Fruit fly (Drosophila melanogaster) whole organism, adult: ENCODE results near the gene CG32641.

Source experiments
- CG11617 ChIP-seq: fragments of 200-800 bp; sonication (Bioruptor generic); optimal IDR thresholded peaks from 2 replicates; lab custom pipeline; 2017; ENCODE audit warnings: mild to moderate bottlenecking, missing biosample characterization, missing genetic modification reagents, missing genetic modification characterization
- CG12768 ChIP-seq: fragments of 200-800 bp; sonication (Bioruptor generic); optimal IDR thresholded peaks from 2 replicates; lab custom pipeline; 2017; ENCODE audit warnings: missing biosample characterization, missing genetic modification characterization, mild to moderate bottlenecking, moderate library complexity, missing genetic modification reagents
- CG14711 ChIP-seq: fragments of 200-800 bp; sonication (Bioruptor generic); optimal IDR thresholded peaks from 2 replicates; lab custom pipeline; 2018; ENCODE audit warnings: missing biosample characterization, mild to moderate bottlenecking, missing genetic modification characterization, moderate library complexity
- CG1620 ChIP-seq: fragments of 200-800 bp; sonication (Bioruptor generic); optimal IDR thresholded peaks from 2 replicates; lab custom pipeline; 2016; ENCODE audit warnings: missing biosample characterization, missing genetic modification characterization
- CG33017 ChIP-seq: fragments of 200-800 bp; sonication (Bioruptor generic); optimal IDR thresholded peaks from 2 replicates; lab custom pipeline; 2018; ENCODE audit warnings: missing biosample characterization, mild to moderate bottlenecking, missing genetic modification characterization, moderate library complexity
- CG5204 ChIP-seq: fragments of 200-800 bp; sonication (Bioruptor generic); optimal IDR thresholded peaks from 2 replicates; lab custom pipeline; 2016; ENCODE audit warnings: missing biosample characterization, missing genetic modification characterization
- CG7045 ChIP-seq: fragments of 200-800 bp; sonication (Bioruptor generic); optimal IDR thresholded peaks from 2 replicates; lab custom pipeline; 2017; ENCODE audit warnings: missing biosample characterization, mild to moderate bottlenecking, missing genetic modification characterization
- CG7101 ChIP-seq: fragments of 200-800 bp; sonication (Bioruptor generic); optimal IDR thresholded peaks from 2 replicates; lab custom pipeline; 2018; ENCODE audit warnings: missing biosample characterization, mild to moderate bottlenecking, missing genetic modification characterization, moderate library complexity
- Clk ChIP-seq: fragments of 200-800 bp; sonication (Bioruptor generic); optimal IDR thresholded peaks from 2 replicates; lab custom pipeline; 2017; ENCODE audit warnings: missing biosample characterization, missing genetic modification characterization
- Crg-1 ChIP-seq: fragments of 200-800 bp; sonication (Bioruptor generic); optimal IDR thresholded peaks from 2 replicates; lab custom pipeline; 2016; ENCODE audit warnings: missing biosample characterization, missing genetic modification characterization
- Hr96 ChIP-seq: fragments of 200-800 bp; sonication (Bioruptor generic); optimal IDR thresholded peaks from 2 replicates; lab custom pipeline; 2016; ENCODE audit warnings: missing biosample characterization, missing genetic modification characterization
- Mnt ChIP-seq: fragments of 200-800 bp; sonication (Bioruptor generic); optimal IDR thresholded peaks from 2 replicates; lab custom pipeline; 2016; ENCODE audit warnings: missing biosample characterization, mild to moderate bottlenecking, missing genetic modification characterization
- bab1 ChIP-seq: fragments of 200-800 bp; sonication (Bioruptor generic); optimal IDR thresholded peaks from 3 replicates; lab custom pipeline; 2019; ENCODE audit warnings: missing biosample characterization, mild to moderate bottlenecking, missing genetic modification characterization, moderate library complexity
- cic ChIP-seq: fragments of 200-800 bp; sonication (Bioruptor generic); optimal IDR thresholded peaks from 2 replicates; lab custom pipeline; 2017; ENCODE audit warnings: missing biosample characterization, mild to moderate bottlenecking, missing genetic modification characterization, moderate library complexity
- cnc ChIP-seq, 2 experiments: fragments of >200 bp; optimal IDR thresholded peaks; 2 replicates each; lab custom pipeline; 2017
- kay ChIP-seq: fragments of 200-800 bp; sonication (Bioruptor generic); peaks from one replicate; lab custom pipeline; 2016; ENCODE audit warnings: missing biosample characterization, missing genetic modification characterization, borderline replicate concordance
- ovo ChIP-seq: fragments of 200-800 bp; sonication (Bioruptor generic); optimal IDR thresholded peaks from 2 replicates; lab custom pipeline; 2016; ENCODE audit warnings: missing biosample characterization, missing genetic modification characterization
- pad ChIP-seq: fragments of 200-800 bp; sonication (Bioruptor generic); optimal IDR thresholded peaks from 3 replicates; lab custom pipeline; 2017; ENCODE audit warnings: missing biosample characterization, missing genetic modification characterization, mild to moderate bottlenecking, moderate library complexity, missing genetic modification reagents
- tj ChIP-seq: fragments of 200-800 bp; sonication (Bioruptor generic); optimal IDR thresholded peaks from 3 replicates; lab custom pipeline; 2017; ENCODE audit warnings: missing biosample characterization, mild to moderate bottlenecking, missing genetic modification characterization, moderate library complexity
- toe ChIP-seq: fragments of 200-800 bp; sonication (Bioruptor generic); optimal IDR thresholded peaks from 2 replicates; lab custom pipeline; 2016; ENCODE audit warnings: missing biosample characterization, missing genetic modification characterization

CG32641 gene

DNA sequence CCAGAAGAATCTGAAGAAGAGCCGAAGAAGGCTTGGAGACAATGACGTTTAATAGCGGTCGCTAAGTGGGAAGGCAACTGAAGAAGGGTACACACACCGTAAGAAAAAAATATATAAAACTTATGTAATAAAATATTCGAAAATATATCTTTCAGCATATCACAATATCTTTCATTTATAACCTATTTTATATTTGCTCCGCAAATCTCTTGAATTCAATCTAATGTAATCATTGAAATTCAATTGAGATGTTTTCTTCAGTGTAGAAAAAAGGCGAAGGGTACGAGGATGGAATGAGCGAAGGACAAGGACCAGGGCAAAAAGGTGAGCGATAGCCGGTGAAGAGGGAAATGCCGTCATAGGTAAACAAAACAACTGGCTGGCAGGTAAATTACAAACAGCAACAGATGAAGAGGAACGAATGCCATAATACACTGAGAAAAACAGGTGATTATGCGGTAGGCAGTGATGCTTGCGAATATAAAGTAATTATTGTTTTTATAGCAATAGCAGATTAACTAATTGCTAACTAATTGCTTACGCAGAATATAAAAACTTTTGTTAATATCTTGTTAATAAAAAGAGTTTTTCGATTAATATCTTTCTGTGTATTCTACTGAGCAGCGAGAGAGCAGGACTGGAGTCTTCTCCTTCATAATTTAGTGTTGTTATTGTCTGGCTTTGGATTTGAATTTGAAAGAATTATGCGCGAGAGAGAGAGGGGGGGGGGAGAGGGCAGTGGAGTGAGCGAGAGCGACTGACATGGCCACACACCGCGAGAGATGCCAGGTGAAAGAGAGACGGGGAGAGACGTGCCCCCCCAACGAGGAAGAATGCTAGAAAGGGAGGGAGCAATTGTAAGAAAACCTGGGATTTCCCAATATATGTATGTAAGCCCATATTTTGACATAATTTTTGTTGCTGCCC is 49.8 kb downstream of the CG32641 start:
- TF ChIP-seq Clk (GFP tag; lab: Kevin White, UChicago) (no peak), CG7101 (tag; lab: Kevin White, UChicago) (peak; percentile 20), kay (GFP tag; lab: Kevin White, UChicago) (no peak), cnc (optimal IDR thresholded peaks at IDR 0.05; lab: Kevin White, UChicago) (no peak), CG5204 (GFP tag; lab: Kevin White, UChicago) (no peak), cic (no peak), CG12768 (GFP tag; lab: Kevin White, UChicago) (no peak), Hr96 (GFP tag; lab: Kevin White, UChicago) (no peak), CG33017 (no peak), Crg-1 (no peak), CG14711 (tag; lab: Kevin White, UChicago) (peak; percentile 21), ovo (GFP tag; lab: Kevin White, UChicago) (no peak), tj (no peak), CG7045 (no peak), bab1 (GFP tag; lab: Kevin White, UChicago) (peak; percentile 17), pad (GFP tag; lab: Kevin White, UChicago) (peak; percentile 32), CG1620 (GFP tag; lab: Kevin White, UChicago) (peak; percentile 7), Mnt (GFP tag; lab: Kevin White, UChicago) (no peak), CG11617 (GFP tag; lab: Kevin White, UChicago) (no peak), toe (GFP tag; lab: Kevin White, UChicago) (no peak)
